Fruit fly (Drosophila melanogaster) whole organism, embryonic: ENCODE measurements around the gene Vinc.

Source experiments
- Adf1 ChIP-seq: fragments of 200-800 bp; sonication (Bioruptor generic); IDR thresholded peaks from 2 replicates; pipeline ENCODE4 v1.3.6; 2022; ENCODE audit warnings: missing biosample characterization, missing genetic modification characterization
- Atf6 ChIP-seq: fragments of 200-800 bp; sonication (Bioruptor generic); IDR thresholded peaks from 2 replicates; pipeline ENCODE4 v1.3.6; 2022; ENCODE audit warnings: missing biosample characterization, missing genetic modification characterization
- BEAF-32 ChIP-seq: fragments of 200-800 bp; sonication (Bioruptor generic); optimal IDR thresholded peaks from 3 replicates; lab custom pipeline; 2017; ENCODE audit warnings: missing biosample characterization, missing genetic modification characterization, mild to moderate bottlenecking, moderate library complexity, missing genetic modification reagents
- CG10274 ChIP-seq: fragments of 200-800 bp; sonication (Bioruptor generic); optimal IDR thresholded peaks from 3 replicates; lab custom pipeline; 2017; ENCODE audit warnings: missing biosample characterization, mild to moderate bottlenecking, missing genetic modification characterization
- CG11093 ChIP-seq: fragments of 200-800 bp; sonication (Bioruptor generic); IDR thresholded peaks from 3 replicates; pipeline ENCODE4 v1.3.6; 2022; ENCODE audit warnings: missing biosample characterization, missing genetic modification characterization
- CG1233 ChIP-seq: fragments of 200-800 bp; sonication (Bioruptor generic); optimal IDR thresholded peaks from 4 replicates; lab custom pipeline; 2018; ENCODE audit warnings: missing biosample characterization, mild to moderate bottlenecking, missing genetic modification characterization
- CG14710 ChIP-seq: fragments of 200-800 bp; sonication (Bioruptor generic); optimal IDR thresholded peaks from 3 replicates; lab custom pipeline; 2019; ENCODE audit warnings: missing biosample characterization, mild to moderate bottlenecking, missing genetic modification characterization, moderate library complexity
- CG15269 ChIP-seq: fragments of 200-800 bp; sonication (Bioruptor generic); optimal IDR thresholded peaks from 2 replicates; lab custom pipeline; 2018; ENCODE audit warnings: missing biosample characterization, mild to moderate bottlenecking, missing genetic modification characterization, moderate library complexity
- CG17359 ChIP-seq: fragments of 200-800 bp; sonication (Bioruptor generic); optimal IDR thresholded peaks from 3 replicates; lab custom pipeline; 2018; ENCODE audit warnings: missing biosample characterization, mild to moderate bottlenecking, missing genetic modification characterization, moderate library complexity
- CG17361 ChIP-seq: fragments of 200-800 bp; sonication (Bioruptor generic); IDR thresholded peaks from 3 replicates; pipeline ENCODE4 v1.3.6; 2022; ENCODE audit warnings: missing biosample characterization, missing genetic modification characterization
- CG2875 ChIP-seq: fragments of 200-800 bp; sonication (Bioruptor generic); optimal IDR thresholded peaks from 2 replicates; lab custom pipeline; 2017; ENCODE audit warnings: missing biosample characterization, mild to moderate bottlenecking, missing genetic modification characterization, missing genetic modification reagents
- CG31224 ChIP-seq: fragments of 200-800 bp; sonication (Bioruptor generic); IDR thresholded peaks from 2 replicates; pipeline ENCODE4 v1.3.6; 2022; ENCODE audit warnings: missing biosample characterization, missing genetic modification characterization
- CG3407 ChIP-seq: fragments of 200-800 bp; sonication (Bioruptor generic); optimal IDR thresholded peaks from 2 replicates; lab custom pipeline; 2018; ENCODE audit warnings: missing biosample characterization, mild to moderate bottlenecking, missing genetic modification characterization
- CG4617 ChIP-seq: fragments of 200-800 bp; sonication (Bioruptor generic); optimal IDR thresholded peaks from 3 replicates; lab custom pipeline; 2016; ENCODE audit warnings: missing biosample characterization, missing genetic modification characterization, borderline replicate concordance
- CG4707 ChIP-seq: fragments of 200-800 bp; sonication (Bioruptor generic); optimal IDR thresholded peaks from 2 replicates; lab custom pipeline; 2018; ENCODE audit warnings: missing biosample characterization, mild to moderate bottlenecking, missing genetic modification characterization, moderate library complexity
- CG7372 ChIP-seq: fragments of 200-800 bp; sonication (Bioruptor generic); IDR thresholded peaks from 2 replicates; pipeline ENCODE4 v1.3.6; 2022; ENCODE audit warnings: missing biosample characterization, missing genetic modification characterization
- CG7556 ChIP-seq: fragments of 200-800 bp; sonication (Bioruptor generic); optimal IDR thresholded peaks from 2 replicates; lab custom pipeline; 2017; ENCODE audit warnings: missing biosample characterization, mild to moderate bottlenecking, missing genetic modification characterization
- Dip3 ChIP-seq: fragments of 200-800 bp; sonication (Bioruptor generic); optimal IDR thresholded peaks from 3 replicates; lab custom pipeline; 2016; ENCODE audit warnings: missing biosample characterization, missing genetic modification characterization
- Hr51 ChIP-seq, 2 experiments: fragments of 200-800 bp; sonication (Bioruptor generic); optimal IDR thresholded peaks; 2 replicates in 1 of 2; 3 replicates in 1 of 2; lab custom pipeline; 2016 to 2018; ENCODE audit warnings: missing biosample characterization in 2 of 2, missing genetic modification characterization in 2 of 2, mild to moderate bottlenecking in 1 of 2, moderate library complexity in 1 of 2
- Lpt ChIP-seq: fragments of >200 bp; optimal IDR thresholded peaks from 2 replicates; lab custom pipeline; 2018; ENCODE audit warnings: missing biosample characterization, missing genetic modification characterization
- MBD-R2 ChIP-seq: fragments of 200-800 bp; sonication (Bioruptor generic); IDR thresholded peaks from 2 replicates; pipeline ENCODE4 v1.3.6; 2022; ENCODE audit warnings: missing biosample characterization, missing genetic modification characterization
- MESR4 ChIP-seq: fragments of 200-800 bp; sonication (Bioruptor generic); optimal IDR thresholded peaks from 2 replicates; lab custom pipeline; 2018; ENCODE audit warnings: missing biosample characterization, mild to moderate bottlenecking, missing genetic modification characterization, moderate library complexity
- Mrtf ChIP-seq: fragments of 200-800 bp; sonication (Bioruptor generic); IDR thresholded peaks from 3 replicates; pipeline ENCODE4 v1.3.6; 2022; ENCODE audit warnings: missing biosample characterization, missing genetic modification characterization
- Rx ChIP-seq: fragments of 200-800 bp; sonication (Bioruptor generic); IDR thresholded peaks from 2 replicates; pipeline ENCODE4 v1.3.6; 2022; ENCODE audit warnings: missing biosample characterization, missing genetic modification characterization
- Ssrp ChIP-seq: fragments of 200-800 bp; sonication (Bioruptor generic); optimal IDR thresholded peaks from 2 replicates; lab custom pipeline; 2018; ENCODE audit warnings: missing biosample characterization, mild to moderate bottlenecking, missing genetic modification characterization, moderate library complexity
- Taf1 ChIP-seq: fragments of 200-800 bp; sonication (Bioruptor generic); IDR thresholded peaks from 2 replicates; pipeline ENCODE4 v1.3.6; 2022; ENCODE audit warnings: missing biosample characterization, missing genetic modification characterization
- Tbp ChIP-seq: fragments of >200 bp; optimal IDR thresholded peaks from 2 replicates; lab custom pipeline; 2018; ENCODE audit warnings: missing biosample characterization, missing genetic modification characterization
- YL-1 ChIP-seq: fragments of 200-800 bp; sonication (Bioruptor generic); optimal IDR thresholded peaks from 3 replicates; lab custom pipeline; 2017; ENCODE audit warnings: missing biosample characterization, mild to moderate bottlenecking, missing genetic modification characterization
- amos ChIP-seq: fragments of 200-800 bp; sonication (Bioruptor generic); IDR thresholded peaks from 2 replicates; pipeline ENCODE4 v1.3.6; 2022; ENCODE audit warnings: missing biosample characterization, missing genetic modification characterization; ENCODE audit not compliant: partially characterized antibody
- aop ChIP-seq: fragments of 200-800 bp; sonication (Bioruptor generic); IDR thresholded peaks from 2 replicates; pipeline ENCODE4 v1.3.6; 2022; ENCODE audit warnings: missing biosample characterization, missing genetic modification characterization
- bab2 ChIP-seq: fragments of 200-800 bp; sonication (Bioruptor generic); optimal IDR thresholded peaks from 2 replicates; lab custom pipeline; 2016; ENCODE audit warnings: missing biosample characterization, missing genetic modification characterization
- caup ChIP-seq: fragments of 200-800 bp; sonication (Bioruptor generic); optimal IDR thresholded peaks from 3 replicates; lab custom pipeline; 2017; ENCODE audit warnings: missing biosample characterization, mild to moderate bottlenecking, missing genetic modification characterization, moderate library complexity; ENCODE audit not compliant: severe bottlenecking
- crol ChIP-seq: fragments of 200-800 bp; sonication (Bioruptor generic); IDR thresholded peaks from 2 replicates; pipeline ENCODE4 v1.3.6; 2022; ENCODE audit warnings: missing biosample characterization, missing genetic modification characterization
- dan ChIP-seq: fragments of 200-800 bp; sonication (Bioruptor generic); IDR thresholded peaks from 2 replicates; pipeline ENCODE4 v1.3.6; 2022; ENCODE audit warnings: missing biosample characterization, missing genetic modification characterization
- dati ChIP-seq: fragments of 200-800 bp; sonication (Bioruptor generic); IDR thresholded peaks from 2 replicates; pipeline ENCODE4 v1.3.6; 2022; ENCODE audit warnings: missing biosample characterization, missing genetic modification characterization
- dm ChIP-seq: fragments of 200-800 bp; sonication (Bioruptor generic); optimal IDR thresholded peaks from 3 replicates; lab custom pipeline; 2016; ENCODE audit warnings: missing biosample characterization, missing genetic modification characterization
- fd3F ChIP-seq: fragments of 200-800 bp; sonication (Bioruptor generic); optimal IDR thresholded peaks from 2 replicates; lab custom pipeline; 2018; ENCODE audit warnings: missing biosample characterization, mild to moderate bottlenecking, missing genetic modification characterization, moderate library complexity
- hb ChIP-seq: fragments of 200-800 bp; sonication (Bioruptor generic); IDR thresholded peaks from 3 replicates; pipeline ENCODE4 v1.3.6; 2022; ENCODE audit warnings: missing biosample characterization, missing genetic modification characterization; ENCODE audit not compliant: partially characterized antibody
- her ChIP-seq: fragments of 200-800 bp; sonication (Bioruptor generic); optimal IDR thresholded peaks from 2 replicates; lab custom pipeline; 2016; ENCODE audit warnings: missing biosample characterization, missing genetic modification characterization
- inv ChIP-seq: fragments of 200-800 bp; sonication (Bioruptor generic); IDR thresholded peaks from 2 replicates; pipeline ENCODE4 v1.3.6; 2022; ENCODE audit warnings: missing biosample characterization, missing genetic modification characterization; ENCODE audit not compliant: partially characterized antibody
- kay ChIP-seq: fragments of 200-800 bp; sonication (Bioruptor generic); optimal IDR thresholded peaks from 2 replicates; lab custom pipeline; 2016; ENCODE audit warnings: missing biosample characterization, missing genetic modification characterization
- lbe ChIP-seq: fragments of 200-800 bp; sonication (Bioruptor generic); optimal IDR thresholded peaks from 2 replicates; lab custom pipeline; 2016; ENCODE audit warnings: missing biosample characterization, mild to moderate bottlenecking, missing genetic modification characterization
- mam ChIP-seq: fragments of 200-800 bp; sonication (Bioruptor generic); optimal IDR thresholded peaks from 3 replicates; lab custom pipeline; 2016; ENCODE audit warnings: missing biosample characterization, missing genetic modification characterization
- nerfin-2 ChIP-seq: fragments of 200-800 bp; sonication (Bioruptor generic); IDR thresholded peaks from 2 replicates; pipeline ENCODE4 v1.3.6; 2022; ENCODE audit warnings: missing biosample characterization, missing genetic modification characterization; ENCODE audit not compliant: partially characterized antibody
- oc ChIP-seq: fragments of 200-800 bp; sonication (Bioruptor generic); optimal IDR thresholded peaks from 2 replicates; lab custom pipeline; 2018; ENCODE audit warnings: missing biosample characterization, mild to moderate bottlenecking, missing genetic modification characterization, moderate library complexity
- pzg ChIP-seq: fragments of 200-800 bp; sonication (Bioruptor generic); optimal IDR thresholded peaks from 3 replicates; lab custom pipeline; 2018; ENCODE audit warnings: missing biosample characterization, mild to moderate bottlenecking, missing genetic modification characterization, moderate library complexity
- ro ChIP-seq: fragments of 200-800 bp; sonication (Bioruptor generic); IDR thresholded peaks from 2 replicates; pipeline ENCODE4 v1.3.6; 2022; ENCODE audit warnings: missing biosample characterization, missing genetic modification characterization
- sens ChIP-seq: fragments of 200-800 bp; sonication (Bioruptor generic); peaks from one replicate; lab custom pipeline; 2016; ENCODE audit warnings: missing biosample characterization, missing genetic modification characterization
- tio ChIP-seq: fragments of 200-800 bp; sonication (Bioruptor generic); optimal IDR thresholded peaks from 2 replicates; lab custom pipeline; 2017; ENCODE audit warnings: missing biosample characterization, missing genetic modification characterization, inconsistent platforms
- trem ChIP-seq: fragments of 200-800 bp; optimal IDR thresholded peaks from 3 replicates; lab custom pipeline; 2019; ENCODE audit warnings: missing biosample characterization, mild to moderate bottlenecking, missing genetic modification characterization, moderate library complexity
- ttk ChIP-seq: fragments of 200-800 bp; sonication (Bioruptor generic); IDR thresholded peaks from 2 replicates; pipeline ENCODE4 v2.1.2; 2022; ENCODE audit warnings: missing biosample characterization, missing genetic modification characterization
- usp ChIP-seq: fragments of >200 bp; optimal IDR thresholded peaks from 2 replicates; lab custom pipeline; 2017; ENCODE audit warnings: missing biosample characterization, missing genetic modification characterization

The Vinc gene

dm6 chrX:2225138-2225537 lies 2.8 kb upstream of the Vinc start, which contains the start of gene pcx (continued):
- TF ChIP-seq Dip3 (no peak), sens (no peak), kay (GFP tag; lab: Kevin White, UChicago) (no peak), CG17361 (GFP tag; lab: Robert Waterston, UW) (no peak), CG1233 (no peak), CG14710 (tag; lab: Kevin White, UChicago) (peak; percentile 37), Lpt (GFP tag; lab: Kevin White, UChicago) (no peak), CG17359 (tag; lab: Kevin White, UChicago) (peak; percentile 96), CG3407 (no peak), Adf1 (GFP tag; lab: Robert Waterston, UW) (no peak), Atf6 (no peak), tio (GFP tag; lab: Kevin White, UChicago) (no peak), bab2 (GFP tag; lab: Kevin White, UChicago) (no peak), Ssrp (tag; lab: Kevin White, UChicago) (no peak), pzg (GFP tag; lab: Kevin White, UChicago) (peak; percentile 49), Mrtf (GFP tag; lab: Robert Waterston, UW) (no peak), nerfin-2 (GFP tag; lab: Robert Waterston, UW) (no peak), her (GFP tag; lab: Kevin White, UChicago) (no peak), usp (GFP tag; lab: Kevin White, UChicago) (no peak), MESR4 (GFP tag; lab: Kevin White, UChicago) (peak; percentile 52), Taf1 (GFP tag; lab: Robert Waterston, UW) (no peak), aop (GFP tag; lab: Robert Waterston, UW) (no peak), mam (GFP tag; lab: Kevin White, UChicago) (no peak), inv (GFP tag; lab: Robert Waterston, UW) (0 out of 2 replicates have a peak, but pooled peaks have one; percentile 19), Hr51 (GFP tag; optimal IDR thresholded peaks at IDR 0.05; lab: Kevin White, UChicago) (no peak), CG10274 (GFP tag; lab: Kevin White, UChicago) (no peak), CG7556 (no peak), crol (GFP tag; lab: Robert Waterston, UW) (peak; percentile 89), caup (GFP tag; lab: Kevin White, UChicago) (no peak), CG4707 (no peak), lbe (no peak), trem (tag; lab: Kevin White, UChicago) (no peak), oc (tag; lab: Kevin White, UChicago) (no peak), CG7372 (GFP tag; lab: Robert Waterston, UW) (no peak), amos (GFP tag; lab: Robert Waterston, UW) (peak; percentile 59; the same call in 1 of the 2 replicates), hb (peak; percentile 44; the same call in 1 of the 3 replicates), CG11093 (GFP tag; lab: Robert Waterston, UW) (no peak), CG2875 (no peak), ttk (GFP tag; lab: Robert Waterston, UW) (no peak), CG15269 (tag; lab: Kevin White, UChicago) (no peak), Rx (GFP tag; lab: Robert Waterston, UW) (no peak), dati (GFP tag; lab: Robert Waterston, UW) (no peak), CG4617 (GFP tag; lab: Kevin White, UChicago) (peak; percentile 76), CG31224 (GFP tag; lab: Robert Waterston, UW) (no peak), YL-1 (peak; percentile 56), Tbp (no peak), fd3F (GFP tag; lab: Kevin White, UChicago) (no peak), dm (GFP tag; lab: Kevin White, UChicago) (no peak), MBD-R2 (peak; percentile 49), ro (GFP tag; lab: Robert Waterston, UW) (no peak), dan (GFP tag; lab: Robert Waterston, UW) (no peak), BEAF-32 (GFP tag; lab: Kevin White, UChicago) (peak; percentile 57)
